Worm (Caenorhabditis elegans) whole organism, L1 larva: ENCODE data around the gene smc-6.

Experiments
- F16B12.6 ChIP-seq: fragments of 150-350 bp; optimal IDR thresholded peaks from 2 replicates; lab custom pipeline; 2014; ENCODE audit warnings: missing biosample characterization, missing genetic modification characterization
- Y116A8C.19 ChIP-seq: sonication (generic microtip); optimal IDR thresholded peaks from 2 replicates; lab custom pipeline; 2016; ENCODE audit warnings: missing compliant biosample characterization, missing genetic modification characterization, borderline replicate concordance
- aha-1 ChIP-seq: fragments of 150-350 bp; optimal IDR thresholded peaks from 2 replicates; lab custom pipeline; 2014; ENCODE audit warnings: missing biosample characterization, missing genetic modification characterization
- aly-2 ChIP-seq: fragments of 150-350 bp; optimal IDR thresholded peaks from 2 replicates; lab custom pipeline; 2014; ENCODE audit warnings: missing biosample characterization, missing genetic modification characterization
- ama-1 ChIP-seq: fragments of 150-350 bp; optimal IDR thresholded peaks from 2 replicates; lab custom pipeline; 2014
- blmp-1 ChIP-seq: fragments of 150-350 bp; optimal IDR thresholded peaks from 2 replicates; lab custom pipeline; 2014; ENCODE audit warnings: missing biosample characterization, missing genetic modification characterization
- ceh-8 ChIP-seq: fragments of 200-800 bp; sonication (Bioruptor generic); optimal IDR thresholded peaks from 2 replicates; lab custom pipeline; 2018; ENCODE audit warnings: mild to moderate bottlenecking, missing genetic modification characterization, moderate library complexity, missing compliant biosample characterization
- ceh-88 ChIP-seq: fragments of 200-800 bp; sonication (Bioruptor generic); IDR thresholded peaks from 2 replicates; pipeline ENCODE4 v1.3.6; 2022; ENCODE audit warnings: missing genetic modification characterization, missing compliant biosample characterization
- ces-1 ChIP-seq: fragments of 150-350 bp; optimal IDR thresholded peaks from 2 replicates; lab custom pipeline; 2014; ENCODE audit warnings: missing biosample characterization, missing genetic modification reagents, missing genetic modification characterization
- dpl-1 ChIP-seq, 3 experiments: fragments of 150-350 bp in 2 of 3; sonication (generic microtip) in 1 of 3; optimal IDR thresholded peaks; 2 replicates each; lab custom pipeline; 2014 to 2017; ENCODE audit warnings: missing biosample characterization in 3 of 3, missing genetic modification characterization in 3 of 3, missing genetic modification reagents in 3 of 3
- egl-13 ChIP-seq: sonication (generic microtip); optimal IDR thresholded peaks from 2 replicates; lab custom pipeline; 2016; ENCODE audit warnings: missing genotype, missing genetic modification reagents, missing genetic modification characterization, missing compliant biosample characterization
- egl-27 ChIP-seq, 2 experiments: fragments of 150-350 bp in 1 of 2; sonication (generic microtip); optimal IDR thresholded peaks; 3 replicates each; lab custom pipeline; 2017 to 2018; ENCODE audit warnings: missing biosample characterization in 2 of 2, missing genetic modification characterization in 2 of 2, missing genetic modification reagents in 2 of 2
- elt-2 ChIP-seq: sonication (generic microtip); optimal IDR thresholded peaks from 2 replicates; lab custom pipeline; 2016; ENCODE audit warnings: missing genetic modification characterization, mild to moderate bottlenecking, inconsistent platforms, missing compliant biosample characterization, missing genetic modification reagents
- elt-3 ChIP-seq, 6 experiments: fragments of 150-350 bp in 1 of 6; sonication (generic microtip); optimal IDR thresholded peaks; 2 replicates each; lab custom pipeline; 2017 to 2018; ENCODE audit warnings: missing biosample characterization in 6 of 6, missing genetic modification characterization in 6 of 6, inconsistent platforms in 1 of 6
- fkh-10 ChIP-seq: sonication (generic microtip); optimal IDR thresholded peaks from 2 replicates; lab custom pipeline; 2017; ENCODE audit warnings: missing biosample characterization, missing genetic modification reagents, missing genetic modification characterization
- fkh-4 ChIP-seq: sonication (generic microtip); optimal IDR thresholded peaks from 2 replicates; lab custom pipeline; 2016; ENCODE audit warnings: missing compliant biosample characterization, missing genetic modification characterization, borderline replicate concordance
- fos-1 ChIP-seq: fragments of 150-350 bp; optimal IDR thresholded peaks from 2 replicates; lab custom pipeline; 2014; ENCODE audit warnings: missing biosample characterization, missing genetic modification characterization
- grh-1 ChIP-seq: fragments of 200-800 bp; sonication (Bioruptor generic); IDR thresholded peaks from 2 replicates; pipeline ENCODE4 v1.3.6; 2022; ENCODE audit warnings: missing genetic modification reagents, missing genetic modification characterization, missing compliant biosample characterization
- hlh-17 ChIP-seq: fragments of 200-800 bp; sonication (Bioruptor generic); optimal IDR thresholded peaks from 2 replicates; lab custom pipeline; 2018; ENCODE audit warnings: missing genetic modification characterization, mild to moderate bottlenecking, missing compliant biosample characterization, moderate library complexity, borderline replicate concordance
- hlh-4 ChIP-seq: sonication (generic microtip); optimal IDR thresholded peaks from 2 replicates; lab custom pipeline; 2016; ENCODE audit warnings: mild to moderate bottlenecking, missing genetic modification characterization, missing compliant biosample characterization
- jun-1 ChIP-seq: fragments of 150-350 bp; optimal IDR thresholded peaks from 2 replicates; lab custom pipeline; 2014; ENCODE audit warnings: missing biosample characterization, missing genetic modification reagents, missing genetic modification characterization
- lin-13 ChIP-seq: fragments of 150-350 bp; optimal IDR thresholded peaks from 2 replicates; lab custom pipeline; 2014; ENCODE audit warnings: missing biosample characterization, missing genetic modification reagents, missing genetic modification characterization
- lin-14 ChIP-seq: fragments of 200-800 bp; sonication (Bioruptor generic); optimal IDR thresholded peaks from 2 replicates; lab custom pipeline; 2018; ENCODE audit warnings: mild to moderate bottlenecking, missing genetic modification characterization, moderate library complexity, missing compliant biosample characterization
- lin-15B ChIP-seq: fragments of 150-350 bp; sonication (generic microtip); optimal IDR thresholded peaks from 3 replicates; lab custom pipeline; 2014; ENCODE audit warnings: missing biosample characterization, missing genetic modification characterization
- lin-35 ChIP-seq, 2 experiments: fragments of 150-350 bp; optimal IDR thresholded peaks; 2 replicates each; lab custom pipeline; 2014; ENCODE audit warnings: missing biosample characterization in 2 of 2, missing genetic modification characterization in 2 of 2, missing genetic modification reagents in 2 of 2
- lin-39 ChIP-seq: fragments of 150-350 bp; optimal IDR thresholded peaks from 2 replicates; lab custom pipeline; 2014; ENCODE audit warnings: missing biosample characterization, missing genetic modification reagents, missing genetic modification characterization
- lsy-2 ChIP-seq, 2 experiments: fragments of 150-350 bp; optimal IDR thresholded peaks; 2 replicates each; lab custom pipeline; 2014; ENCODE audit warnings: missing biosample characterization in 2 of 2, missing genetic modification characterization in 2 of 2
- mab-9 ChIP-seq: fragments of 200-800 bp; sonication (Bioruptor generic); IDR thresholded peaks from 2 replicates; pipeline ENCODE4 v1.3.6; 2022; ENCODE audit warnings: missing genetic modification reagents, missing genetic modification characterization, missing compliant biosample characterization
- mdl-1 ChIP-seq, 2 experiments: fragments of 150-350 bp; optimal IDR thresholded peaks; 2 replicates each; lab custom pipeline; 2014 to 2017; ENCODE audit warnings: missing biosample characterization in 2 of 2, missing genetic modification characterization in 2 of 2, inconsistent platforms in 1 of 2
- mep-1 ChIP-seq: fragments of 150-350 bp; optimal IDR thresholded peaks from 2 replicates; lab custom pipeline; 2014; ENCODE audit warnings: missing biosample characterization, missing genetic modification characterization
- nhr-11 ChIP-seq: fragments of 150-350 bp; optimal IDR thresholded peaks from 2 replicates; lab custom pipeline; 2014; ENCODE audit warnings: missing biosample characterization, missing genetic modification characterization
- nhr-20 ChIP-seq: sonication (generic microtip); optimal IDR thresholded peaks from 2 replicates; lab custom pipeline; 2016; ENCODE audit warnings: mild to moderate bottlenecking, missing genetic modification characterization, missing compliant biosample characterization
- nhr-47 ChIP-seq: sonication (generic microtip); optimal IDR thresholded peaks from 2 replicates; lab custom pipeline; 2016; ENCODE audit warnings: mild to moderate bottlenecking, missing genetic modification characterization, moderate library complexity, missing compliant biosample characterization
- nhr-71 ChIP-seq: sonication (generic microtip); optimal IDR thresholded peaks from 2 replicates; lab custom pipeline; 2016; ENCODE audit warnings: mild to moderate bottlenecking, missing genetic modification characterization, moderate library complexity, missing compliant biosample characterization
- nhr-77 ChIP-seq: fragments of 150-350 bp; optimal IDR thresholded peaks from 2 replicates; lab custom pipeline; 2014; ENCODE audit warnings: missing biosample characterization, missing genetic modification characterization
- nhr-84 ChIP-seq: sonication (generic microtip); optimal IDR thresholded peaks from 2 replicates; lab custom pipeline; 2017; ENCODE audit warnings: missing biosample characterization, missing genetic modification characterization
- nhr-90 ChIP-seq: sonication (generic microtip); optimal IDR thresholded peaks from 2 replicates; lab custom pipeline; 2016; ENCODE audit warnings: mild to moderate bottlenecking, missing genetic modification characterization, missing compliant biosample characterization; ENCODE audit not compliant: poor library complexity
- pax-3 ChIP-seq: fragments of 200-800 bp; sonication (Bioruptor generic); optimal IDR thresholded peaks from 2 replicates; lab custom pipeline; 2018; ENCODE audit warnings: mild to moderate bottlenecking, missing genetic modification characterization, moderate library complexity, missing compliant biosample characterization
- rnt-1 ChIP-seq: sonication (generic microtip); optimal IDR thresholded peaks from 2 replicates; lab custom pipeline; 2016; ENCODE audit warnings: mild to moderate bottlenecking, missing genetic modification characterization, moderate library complexity, missing compliant biosample characterization
- sptf-1 ChIP-seq: fragments of 150-350 bp; optimal IDR thresholded peaks from 2 replicates; lab custom pipeline; 2014; ENCODE audit warnings: missing biosample characterization, missing genetic modification characterization
- sup-37 ChIP-seq: fragments of 200-800 bp; sonication (Bioruptor generic); optimal IDR thresholded peaks from 2 replicates; lab custom pipeline; 2018; ENCODE audit warnings: mild to moderate bottlenecking, missing genetic modification characterization, missing compliant biosample characterization
- unc-30 ChIP-seq: sonication (generic microtip); optimal IDR thresholded peaks from 2 replicates; lab custom pipeline; 2017; ENCODE audit warnings: missing biosample characterization, missing genetic modification characterization
- unc-86 ChIP-seq: sonication (generic microtip); optimal IDR thresholded peaks from 2 replicates; lab custom pipeline; 2016; ENCODE audit warnings: missing genetic modification characterization, missing compliant biosample characterization
- unc-98 ChIP-seq: fragments of 200-800 bp; sonication (Bioruptor generic); IDR thresholded peaks from 2 replicates; pipeline ENCODE4 v1.3.6; 2022; ENCODE audit warnings: missing genetic modification characterization, missing compliant biosample characterization
- vab-15 ChIP-seq: sonication (generic microtip); optimal IDR thresholded peaks from 2 replicates; lab custom pipeline; 2017; ENCODE audit warnings: missing genotype, mild to moderate bottlenecking, missing genetic modification characterization, missing compliant biosample characterization
- xbp-1 ChIP-seq: sonication (generic microtip); optimal IDR thresholded peaks from 2 replicates; lab custom pipeline; 2016; ENCODE audit warnings: missing genetic modification characterization, missing compliant biosample characterization
- zag-1 ChIP-seq: fragments of 150-350 bp; optimal IDR thresholded peaks from 2 replicates; lab custom pipeline; 2014; ENCODE audit warnings: missing biosample characterization, missing genetic modification characterization

Gene smc-6

DNA sequence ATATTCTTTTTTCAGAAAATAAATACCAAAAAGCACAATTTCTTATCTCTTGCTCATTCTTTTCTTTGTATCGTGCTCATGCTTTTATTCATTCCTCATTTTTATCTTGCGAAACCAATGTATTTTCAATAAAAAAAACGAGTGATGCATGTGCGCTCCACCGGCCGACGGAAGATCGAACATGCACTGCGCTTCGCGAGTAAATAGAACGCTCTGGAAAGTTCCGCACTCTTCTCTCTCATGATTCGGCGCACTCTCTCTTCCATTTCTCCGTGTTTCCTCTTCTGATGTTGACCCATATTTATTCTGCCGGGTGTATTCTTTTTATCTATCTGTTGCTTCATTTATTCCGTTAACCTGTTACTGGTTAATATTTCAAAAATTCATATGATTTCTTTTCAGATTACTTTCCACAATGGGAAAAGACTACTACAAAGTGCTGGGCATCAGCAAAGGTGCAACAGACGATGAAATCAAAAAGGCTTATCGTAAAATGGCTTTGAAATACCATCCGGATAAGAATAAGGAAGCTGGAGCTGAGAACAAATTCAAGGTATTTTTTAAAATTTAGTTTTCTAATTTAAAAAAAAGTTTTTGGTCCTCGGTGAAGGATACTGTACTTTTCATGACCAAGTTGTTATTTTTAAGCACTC lies 33.1 kb upstream of the smc-6 start, which contains the start of gene dnj-13 (continued):
- TF ChIP-seq nhr-77 (tag; lab: Kevin White, UChicago): peak; percentile 91
- TF ChIP-seq zag-1: no peak
- peak; percentile 99 for TF ChIP-seq lin-14 (GFP tag; lab: Kevin White, UChicago)
- TF ChIP-seq fkh-4 (tag; lab: Kevin White, UChicago): peak; percentile 55
- peak; percentile 96 for TF ChIP-seq mab-9 (GFP tag; lab: Robert Waterston, UW)
- peak; percentile 94 for TF ChIP-seq jun-1 (tag; lab: Kevin White, UChicago)
- TF ChIP-seq nhr-11: peak; percentile 78

DNA sequence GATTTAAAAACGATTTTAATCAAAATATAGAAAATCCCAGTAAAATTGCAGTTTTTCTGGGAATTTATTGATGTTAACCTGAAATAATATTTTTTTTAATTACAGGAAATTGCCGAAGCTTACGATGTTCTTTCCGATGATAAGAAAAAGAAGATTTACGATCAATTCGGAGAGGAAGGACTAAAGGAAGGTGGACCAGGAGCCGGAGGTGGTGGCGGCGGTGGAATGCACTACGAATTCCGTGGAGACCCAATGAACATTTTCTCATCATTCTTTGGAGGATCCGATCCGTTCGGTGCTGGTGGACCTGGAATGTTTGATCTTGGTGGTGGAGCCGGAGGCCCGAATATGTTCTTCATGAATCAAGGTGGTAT lies 32.6 kb upstream of the smc-6 start:
- TF ChIP-seq hlh-4 (tag; lab: Kevin White, UChicago) (no peak), ceh-88 (GFP tag; lab: Robert Waterston, UW) (no peak), egl-27 (tag; optimal IDR thresholded peaks at IDR 0.05; lab: Kevin White, UChicago) (no peak), nhr-71 (tag; lab: Kevin White, UChicago) (no peak), ama-1 (lab: Kevin White, UChicago) (no peak), dpl-1 (GFP tag; optimal IDR thresholded peaks at IDR 0.05; lab: Kevin White, UChicago) (no peak), xbp-1 (tag; lab: Kevin White, UChicago) (no peak), elt-3 (tag; optimal IDR thresholded peaks at IDR 0.05; lab: Kevin White, UChicago) (no peak), nhr-84 (tag; lab: Kevin White, UChicago) (no peak), ces-1 (no peak), egl-13 (tag; lab: Kevin White, UChicago) (no peak), zag-1 (no peak), lin-14 (GFP tag; lab: Kevin White, UChicago) (no peak), rnt-1 (tag; lab: Kevin White, UChicago) (no peak), unc-86 (tag; lab: Kevin White, UChicago) (no peak)

DNA sequence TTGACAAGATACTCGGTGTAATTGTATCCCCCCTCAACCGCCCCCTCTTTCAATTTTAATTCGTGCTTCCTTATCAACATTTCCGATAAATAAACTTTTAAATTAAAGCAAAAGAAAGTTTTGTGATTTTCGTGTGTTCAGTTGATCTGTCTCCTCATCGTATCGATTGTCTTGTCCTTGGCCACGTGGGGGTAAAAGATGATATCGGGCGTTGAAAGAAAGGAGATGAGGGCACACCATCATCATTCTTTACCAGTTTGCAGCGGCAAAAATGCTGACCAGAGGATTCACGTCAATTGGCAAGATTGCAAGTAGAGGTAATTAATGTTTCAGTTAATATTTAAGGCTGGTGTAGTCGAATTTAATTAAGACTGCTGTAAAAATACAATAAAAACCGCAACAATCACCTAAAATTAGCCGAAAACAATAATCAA lies 31.2 kb upstream of the smc-6 start, which contains the start of gene F54D5.7:
TSS of gene F54D5.7 (plus strand) at position 264 of the 434 bp plus-strand sequence.
- no peak for TF ChIP-seq fkh-10 (GFP tag; lab: Kevin White, UChicago)
- TF ChIP-seq egl-13 (tag; lab: Kevin White, UChicago): no peak
- no peak for TF ChIP-seq sup-37 (GFP tag; lab: Kevin White, UChicago)
- TF ChIP-seq grh-1 (GFP tag; lab: Robert Waterston, UW): peak; percentile 36; the same call in 1 of the 2 replicates
- peak; percentile 61 for TF ChIP-seq nhr-20
- no peak for TF ChIP-seq sptf-1 (tag; lab: Kevin White, UChicago)
- no peak for TF ChIP-seq nhr-11
- TF ChIP-seq unc-98 (GFP tag; lab: Robert Waterston, UW): no peak
- TF ChIP-seq lin-39: no peak
- TF ChIP-seq fkh-4 (tag; lab: Kevin White, UChicago): no peak
- TF ChIP-seq dpl-1 (GFP tag; optimal IDR thresholded peaks at IDR 0.05; lab: Kevin White, UChicago): peak; percentile 26 to 39 (median 38)
- peak; percentile 17 to 69 for TF ChIP-seq lsy-2 (tag; optimal IDR thresholded peaks at IDR 0.05; lab: Kevin White, UChicago)
- peak; percentile 92 for TF ChIP-seq mep-1 (tag; lab: Kevin White, UChicago)
- no peak for TF ChIP-seq hlh-17 (GFP tag; lab: Kevin White, UChicago)
- TF ChIP-seq elt-2 (tag; lab: Kevin White, UChicago): peak; percentile 52
- no peak for TF ChIP-seq unc-30 (tag; lab: Kevin White, UChicago)
- TF ChIP-seq hlh-4 (tag; lab: Kevin White, UChicago): no peak
- peak; percentile 57 for TF ChIP-seq nhr-47 (tag; lab: Kevin White, UChicago)
- no peak for TF ChIP-seq ceh-88 (GFP tag; lab: Robert Waterston, UW)
- no peak for TF ChIP-seq vab-15
- no peak for TF ChIP-seq fos-1 (tag; lab: Kevin White, UChicago)
- no peak for TF ChIP-seq ceh-8 (GFP tag; lab: Kevin White, UChicago)
- no peak for TF ChIP-seq lin-15B (tag; lab: Kevin White, UChicago)
- TF ChIP-seq nhr-90 (tag; lab: Kevin White, UChicago): peak; percentile 70
- peak; percentile 22 for TF ChIP-seq lin-13 (GFP tag; lab: Kevin White, UChicago)
- no peak for TF ChIP-seq pax-3 (tag; lab: Kevin White, UChicago)
- TF ChIP-seq blmp-1 (tag; lab: Kevin White, UChicago): peak; percentile 82
- no peak for TF ChIP-seq Y116A8C.19
- no peak for TF ChIP-seq aha-1
- TF ChIP-seq mdl-1 (tag; optimal IDR thresholded peaks at IDR 0.05; lab: Kevin White, UChicago): peak in 1 of 2 experiments; percentile 93
- TF ChIP-seq aly-2 (tag; lab: Kevin White, UChicago): peak; percentile 89
- no peak for TF ChIP-seq F16B12.6 (tag; lab: Kevin White, UChicago)
- peak in 1 of 2 experiments; percentile 59 for TF ChIP-seq lin-35 (GFP tag; optimal IDR thresholded peaks at IDR 0.05; lab: Kevin White, UChicago)
